Fruit fly (Drosophila melanogaster): Measurements from ENCODE around the gene CG12523.

Gene CG12523

dm6 chr3L:10843685-10844084, 42.7 kb downstream of the CG12523 start (continued):
- TF ChIP-seq dimm (GFP tag; IDR thresholded peaks at IDR 0.05), result 0 out of 2 replicates have a peak, but pooled peaks have one; percentile 2
- TF ChIP-seq crol (GFP tag; IDR thresholded peaks at IDR 0.05), result peak; percentile 38
- TF ChIP-seq rib (GFP tag; IDR thresholded peaks at IDR 0.05), result 0 out of 2 replicates have a peak, but pooled peaks have one; percentile 29
- TF ChIP-seq chinmo (GFP tag; IDR thresholded peaks at IDR 0.05; ENCODE audit: partially characterized antibody), result 0 out of 4 replicates have a peak, but pooled peaks have one; percentile 31
- TF ChIP-seq pan (optimal IDR thresholded peaks at IDR 0.05), result no peak
- TF ChIP-seq pan (GFP tag; optimal IDR thresholded peaks at IDR 0.05 in 1 of 2, IDR thresholded peaks at IDR 0.05 in 1 of 2), result peak in 1 of 2 experiments; percentile 1

- TF ChIP-seq hb (GFP tag; IDR thresholded peaks at IDR 0.05; ENCODE audit: partially characterized antibody) (no peak), Med (GFP tag) (peak; percentile 72), az2 (GFP tag; optimal IDR thresholded peaks at IDR 0.05) (peak; percentile 2), ewg (GFP tag; optimal IDR thresholded peaks at IDR 0.05) (peak; percentile 30), ash1 (GFP tag; optimal IDR thresholded peaks at IDR 0.05) (no peak), CG9797 (GFP tag; optimal IDR thresholded peaks at IDR 0.05) (no peak), nerfin-2 (GFP tag; IDR thresholded peaks at IDR 0.05; ENCODE audit: partially characterized antibody) (no peak), Ssrp (tag; optimal IDR thresholded peaks at IDR 0.05) (peak; percentile 67), CG17568 (GFP tag; optimal IDR thresholded peaks at IDR 0.05) (peak; percentile 17), br (optimal IDR thresholded peaks at IDR 0.05) (no peak), pros (GFP tag; optimal IDR thresholded peaks at IDR 0.05) (peak; percentile 91), CG1233 (GFP tag; optimal IDR thresholded peaks at IDR 0.05) (peak; percentile 30), CG32767 (GFP tag; IDR thresholded peaks at IDR 0.05) (no peak), CG13123 (GFP tag; optimal IDR thresholded peaks at IDR 0.05) (peak; percentile 9), CG14860 (GFP tag; IDR thresholded peaks at IDR 0.05; ENCODE audit: partially characterized antibody) (no peak), z (GFP tag; IDR thresholded peaks at IDR 0.05) (no peak), gsb-n (tag; optimal IDR thresholded peaks at IDR 0.05) (peak; percentile 11), jumu (GFP tag; optimal IDR thresholded peaks at IDR 0.05) (peak; percentile 47), CG11695 (GFP tag; IDR thresholded peaks at IDR 0.05) (no peak), corto (GFP tag; optimal IDR thresholded peaks at IDR 0.05) (no peak), Opbp (GFP tag; IDR thresholded peaks at IDR 0.05; ENCODE audit: partially characterized antibody) (no peak), ato (GFP tag; IDR thresholded peaks at IDR 0.05; ENCODE audit: partially characterized antibody) (no peak), salm (tag; optimal IDR thresholded peaks at IDR 0.05) (no peak), ara (GFP tag; IDR thresholded peaks at IDR 0.05) (peak; percentile 32; the same call in 1 of the 2 replicates), eyg (GFP tag; optimal IDR thresholded peaks at IDR 0.05) (no peak), CG9727 (GFP tag; optimal IDR thresholded peaks at IDR 0.05) (peak; percentile 68), CG10431 (GFP tag; optimal IDR thresholded peaks at IDR 0.05) (no peak), tgo (GFP tag; IDR thresholded peaks at IDR 0.05) (no peak), amos (GFP tag; IDR thresholded peaks at IDR 0.05; ENCODE audit: partially characterized antibody) (no peak), B-H2 (GFP tag; optimal IDR thresholded peaks at IDR 0.05) (no peak), row (GFP tag; IDR thresholded peaks at IDR 0.05) (peak; percentile 60), CG6791 (GFP tag; IDR thresholded peaks at IDR 0.05; ENCODE audit: partially characterized antibody) (no peak), chinmo (GFP tag; IDR thresholded peaks at IDR 0.05; ENCODE audit: partially characterized antibody) (no peak), tio (GFP tag; optimal IDR thresholded peaks at IDR 0.05) (peak; percentile 58), Hey (tag; optimal IDR thresholded peaks at IDR 0.05) (peak; percentile 74), Doc2 (GFP tag; IDR thresholded peaks at IDR 0.05) (no peak), CG6272 (GFP tag; IDR thresholded peaks at IDR 0.05) (no peak), vfl (GFP tag; optimal IDR thresholded peaks at IDR 0.05) (no peak), NfI (GFP tag; optimal IDR thresholded peaks at IDR 0.05) (no peak), CG30431 (GFP tag; optimal IDR thresholded peaks at IDR 0.05) (peak; percentile 54), CG3163 (GFP tag; optimal IDR thresholded peaks at IDR 0.05) (no peak), CG11085 (GFP tag; IDR thresholded peaks at IDR 0.05) (no peak)
These were observed 43.8 kb downstream of the CG12523 start for dm6 chr3L:10844548-10845530.
